Worm (Caenorhabditis elegans) whole organism, late embryonic: ENCODE measurements around the gene cox-6A.

ENCODE experiments used
- ama-1 ChIP-seq: fragments of 150-350 bp; optimal IDR thresholded peaks from 2 replicates; lab custom pipeline; 2014
- ceh-14 ChIP-seq: sonication (generic microtip); optimal IDR thresholded peaks from 2 replicates; lab custom pipeline; 2016; ENCODE audit warnings: missing genotype, missing genetic modification characterization, missing compliant biosample characterization
- ceh-18 ChIP-seq: sonication (generic microtip); optimal IDR thresholded peaks from 2 replicates; lab custom pipeline; 2016; ENCODE audit warnings: missing genetic modification characterization, missing compliant biosample characterization
- ceh-34 ChIP-seq: sonication (generic microtip); optimal IDR thresholded peaks from 2 replicates; lab custom pipeline; 2016; ENCODE audit warnings: mild to moderate bottlenecking, missing genetic modification characterization, missing compliant biosample characterization
- ceh-45 ChIP-seq: fragments of 200-800 bp; sonication (Bioruptor generic); IDR thresholded peaks from 2 replicates; pipeline ENCODE4 v1.3.6; 2022; ENCODE audit warnings: missing genetic modification reagents, missing genetic modification characterization, missing compliant biosample characterization
- dve-1 ChIP-seq: sonication (generic microtip); optimal IDR thresholded peaks from 2 replicates; lab custom pipeline; 2017; ENCODE audit warnings: antibody characterized with exemption, mild to moderate bottlenecking, missing genetic modification characterization, missing compliant biosample characterization
- ets-4 ChIP-seq: sonication (generic microtip); optimal IDR thresholded peaks from 2 replicates; lab custom pipeline; 2016; ENCODE audit warnings: missing genetic modification characterization, missing compliant biosample characterization
- fkh-10 ChIP-seq: fragments of 150-350 bp; optimal IDR thresholded peaks from 2 replicates; lab custom pipeline; 2014; ENCODE audit warnings: missing biosample characterization, missing genetic modification reagents, missing genetic modification characterization
- lim-6 ChIP-seq: sonication (generic microtip); optimal IDR thresholded peaks from 2 replicates; lab custom pipeline; 2016; ENCODE audit warnings: missing genetic modification characterization, missing compliant biosample characterization
- lin-11 ChIP-seq: fragments of 200-800 bp; sonication (Bioruptor generic); optimal IDR thresholded peaks from 2 replicates; lab custom pipeline; 2018; ENCODE audit warnings: mild to moderate bottlenecking, missing genetic modification characterization, missing compliant biosample characterization
- nhr-11 ChIP-seq: fragments of 150-350 bp; optimal IDR thresholded peaks from 2 replicates; lab custom pipeline; 2014; ENCODE audit warnings: missing biosample characterization, missing genetic modification characterization
- pha-4 ChIP-seq: fragments of 150-350 bp; optimal IDR thresholded peaks from 2 replicates; lab custom pipeline; 2018; ENCODE audit warnings: missing biosample characterization, missing genetic modification reagents, missing genetic modification characterization
- tbx-2 ChIP-seq: sonication (generic microtip); optimal IDR thresholded peaks from 2 replicates; lab custom pipeline; 2016; ENCODE audit warnings: missing genetic modification characterization, missing compliant biosample characterization
- unc-42 ChIP-seq: sonication (generic microtip); optimal IDR thresholded peaks from 2 replicates; lab custom pipeline; 2016; ENCODE audit warnings: missing genotype, missing genetic modification characterization, missing compliant biosample characterization

- TF ChIP-seq ceh-14 (tag; lab: Kevin White, UChicago) (no peak), tbx-2 (tag; lab: Kevin White, UChicago) (no peak), ceh-45 (GFP tag; lab: Robert Waterston, UW) (no peak), lin-11 (tag; lab: Kevin White, UChicago) (no peak), lim-6 (tag; lab: Kevin White, UChicago) (no peak), unc-42 (tag; lab: Kevin White, UChicago) (no peak), fkh-10 (GFP tag; lab: Kevin White, UChicago) (no peak), ceh-34 (tag; lab: Kevin White, UChicago) (no peak), ets-4 (tag; lab: Kevin White, UChicago) (no peak), ama-1 (lab: Kevin White, UChicago) (no peak), nhr-11 (no peak), pha-4 (tag; lab: Kevin White, UChicago) (no peak), dve-1 (tag; lab: Kevin White, UChicago) (no peak), ceh-18 (tag; lab: Kevin White, UChicago) (no peak)
Measured at ce11 chrIII:5077150-5077814, 4.2 kb upstream of the cox-6A start, which contains the start of gene alh-1.
